Worm (Caenorhabditis elegans) whole organism, young adult: ENCODE measurements around the gene acs-18.

Experiments
- B0019.2 ChIP-seq: fragments of 200-800 bp; sonication (Bioruptor generic); conservative IDR thresholded peaks from 2 replicates; pipeline ENCODE4 v1.3.6; 2022; ENCODE audit warnings: missing genetic modification reagents, missing genetic modification characterization, missing compliant biosample characterization
- F10E7.11 ChIP-seq: sonication (generic microtip); optimal IDR thresholded peaks from 2 replicates; lab custom pipeline; 2017; ENCODE audit warnings: mild to moderate bottlenecking, missing genetic modification characterization, moderate library complexity, missing compliant biosample characterization
- F33H1.4 ChIP-seq: fragments of 200-800 bp; sonication (Bioruptor generic); IDR thresholded peaks from 2 replicates; pipeline ENCODE4 v1.3.6; 2022; ENCODE audit warnings: missing genetic modification reagents, missing genetic modification characterization, missing compliant biosample characterization
- F37B4.10 ChIP-seq: fragments of 200-800 bp; sonication (Bioruptor generic); IDR thresholded peaks from 2 replicates; pipeline ENCODE4 v1.3.6; 2022; ENCODE audit warnings: missing genetic modification characterization, missing compliant biosample characterization
- K12H6.12 ChIP-seq: fragments of 200-800 bp; sonication (Bioruptor generic); optimal IDR thresholded peaks from 2 replicates; lab custom pipeline; 2018; ENCODE audit warnings: mild to moderate bottlenecking, missing genetic modification characterization, missing compliant biosample characterization
- T07F8.4 ChIP-seq: sonication (generic microtip); optimal IDR thresholded peaks from 2 replicates; lab custom pipeline; 2016; ENCODE audit warnings: mild to moderate bottlenecking, missing genetic modification characterization, moderate library complexity, missing compliant biosample characterization
- T26A5.8 ChIP-seq: sonication (generic microtip); optimal IDR thresholded peaks from 2 replicates; lab custom pipeline; 2016; ENCODE audit warnings: missing genetic modification characterization, missing compliant biosample characterization
- Y53F4B.3 ChIP-seq: fragments of 200-800 bp; sonication (Bioruptor generic); IDR thresholded peaks from 2 replicates; pipeline ENCODE4 v1.3.6; 2022; ENCODE audit warnings: missing genetic modification reagents, missing genetic modification characterization, missing compliant biosample characterization
- Y53G8AR.9 ChIP-seq: fragments of 200-800 bp; sonication (Bioruptor generic); conservative IDR thresholded peaks from 2 replicates; pipeline ENCODE4 v1.3.6; 2022; ENCODE audit warnings: missing genetic modification reagents, missing genetic modification characterization, missing compliant biosample characterization
- Y79H2A.3 ChIP-seq: fragments of 200-800 bp; sonication (Bioruptor generic); conservative IDR thresholded peaks from 2 replicates; pipeline ENCODE4 v1.3.6; 2022; ENCODE audit warnings: missing genetic modification reagents, missing genetic modification characterization, missing compliant biosample characterization
- Y95B8A.8 ChIP-seq: fragments of 200-800 bp; sonication (Bioruptor generic); IDR thresholded peaks from 2 replicates; pipeline ENCODE4 v1.3.6; 2022; ENCODE audit warnings: missing genetic modification reagents, missing genetic modification characterization, missing compliant biosample characterization
- aptf-3 ChIP-seq: fragments of 200-800 bp; sonication (Bioruptor generic); IDR thresholded peaks from 2 replicates; pipeline ENCODE4 v1.3.6; 2022; ENCODE audit warnings: missing genetic modification characterization, missing compliant biosample characterization
- atf-7 ChIP-seq: sonication (generic microtip); optimal IDR thresholded peaks from 2 replicates; lab custom pipeline; 2017; ENCODE audit warnings: mild to moderate bottlenecking, missing genetic modification characterization, missing compliant biosample characterization
- athp-1 ChIP-seq: sonication (generic microtip); optimal IDR thresholded peaks from 2 replicates; lab custom pipeline; 2017; ENCODE audit warnings: mild to moderate bottlenecking, missing genetic modification characterization, missing compliant biosample characterization
- cebp-2 ChIP-seq: fragments of 200-800 bp; sonication (Bioruptor generic); IDR thresholded peaks from 2 replicates; pipeline ENCODE4 v1.3.6; 2022; ENCODE audit warnings: missing genetic modification characterization, missing compliant biosample characterization
- ceh-40 ChIP-seq: fragments of 200-800 bp; sonication (Bioruptor generic); IDR thresholded peaks from 2 replicates; pipeline ENCODE4 v1.3.6; 2022; ENCODE audit warnings: missing genetic modification characterization, missing compliant biosample characterization
- chd-7 ChIP-seq: sonication (generic microtip); optimal IDR thresholded peaks from 2 replicates; lab custom pipeline; 2016; ENCODE audit warnings: mild to moderate bottlenecking, missing genetic modification characterization, moderate library complexity, missing compliant biosample characterization
- die-1 ChIP-seq: sonication (generic microtip); optimal IDR thresholded peaks from 2 replicates; lab custom pipeline; 2016; ENCODE audit warnings: missing genotype, mild to moderate bottlenecking, missing genetic modification characterization, missing compliant biosample characterization
- dpff-1 ChIP-seq: sonication (generic microtip); optimal IDR thresholded peaks from 2 replicates; lab custom pipeline; 2017; ENCODE audit warnings: mild to moderate bottlenecking, missing genetic modification characterization, missing compliant biosample characterization
- egl-18 ChIP-seq: fragments of 200-800 bp; sonication (Bioruptor generic); IDR thresholded peaks from 2 replicates; pipeline ENCODE4 v1.3.6; 2022; ENCODE audit warnings: missing genetic modification reagents, missing genetic modification characterization, missing compliant biosample characterization
- ets-4 ChIP-seq: fragments of 200-800 bp; sonication (Bioruptor generic); optimal IDR thresholded peaks from 2 replicates; lab custom pipeline; 2018; ENCODE audit warnings: mild to moderate bottlenecking, missing genetic modification characterization, missing compliant biosample characterization
- hlh-12 ChIP-seq: sonication (generic microtip); optimal IDR thresholded peaks from 2 replicates; lab custom pipeline; 2016; ENCODE audit warnings: missing genetic modification characterization, missing compliant biosample characterization
- hmg-1.2 ChIP-seq: fragments of 200-800 bp; sonication (Bioruptor generic); IDR thresholded peaks from 2 replicates; pipeline ENCODE4 v1.3.6; 2022; ENCODE audit warnings: missing genetic modification reagents, missing genetic modification characterization, missing compliant biosample characterization
- hmg-20 ChIP-seq: fragments of 200-800 bp; sonication (Bioruptor generic); IDR thresholded peaks from 2 replicates; pipeline ENCODE4 v1.3.6; 2022; ENCODE audit warnings: missing genetic modification reagents, missing genetic modification characterization, missing compliant biosample characterization
- lin-40 ChIP-seq: sonication (generic microtip); optimal IDR thresholded peaks from 2 replicates; lab custom pipeline; 2016; ENCODE audit warnings: missing genetic modification characterization, mild to moderate bottlenecking, missing compliant biosample characterization, missing genotype, missing genetic modification reagents
- lsy-27 ChIP-seq: sonication (generic microtip); optimal IDR thresholded peaks from 2 replicates; lab custom pipeline; 2017; ENCODE audit warnings: missing genetic modification characterization, mild to moderate bottlenecking, missing compliant biosample characterization, antibody characterized with exemption, missing genotype, borderline replicate concordance; ENCODE audit not compliant: insufficient read depth
- madf-10 ChIP-seq: sonication (generic microtip); optimal IDR thresholded peaks from 2 replicates; lab custom pipeline; 2016; ENCODE audit warnings: mild to moderate bottlenecking, missing genetic modification characterization, missing compliant biosample characterization
- madf-6 ChIP-seq: fragments of 200-800 bp; sonication (Bioruptor generic); IDR thresholded peaks from 2 replicates; pipeline ENCODE4 v1.3.6; 2022; ENCODE audit warnings: missing genetic modification reagents, missing genetic modification characterization, missing compliant biosample characterization
- madf-8 ChIP-seq: fragments of 200-800 bp; sonication (Bioruptor generic); conservative IDR thresholded peaks from 2 replicates; pipeline ENCODE4 v1.3.6; 2022; ENCODE audit warnings: missing genetic modification reagents, missing genetic modification characterization, missing compliant biosample characterization
- nfya-1 ChIP-seq: sonication (generic microtip); optimal IDR thresholded peaks from 2 replicates; lab custom pipeline; 2017; ENCODE audit warnings: antibody characterized with exemption, missing compliant biosample characterization, missing genetic modification characterization, borderline replicate concordance; ENCODE audit not compliant: insufficient read depth
- nfya-2 ChIP-seq: fragments of 200-800 bp; sonication (Bioruptor generic); IDR thresholded peaks from 2 replicates; pipeline ENCODE4 v1.3.6; 2022; ENCODE audit warnings: missing genetic modification reagents, missing genetic modification characterization, missing compliant biosample characterization
- nhr-27 ChIP-seq: fragments of 200-800 bp; sonication (Bioruptor generic); optimal IDR thresholded peaks from 2 replicates; lab custom pipeline; 2018; ENCODE audit warnings: mild to moderate bottlenecking, missing genetic modification characterization, moderate library complexity, missing compliant biosample characterization
- nhr-80 ChIP-seq: sonication (generic microtip); optimal IDR thresholded peaks from 2 replicates; lab custom pipeline; 2016; ENCODE audit warnings: missing genetic modification characterization, missing compliant biosample characterization
- pbrm-1 ChIP-seq: fragments of 200-800 bp; sonication (Bioruptor generic); IDR thresholded peaks from 2 replicates; pipeline ENCODE4 v1.3.6; 2022; ENCODE audit warnings: missing genetic modification reagents, missing genetic modification characterization, missing compliant biosample characterization
- rcor-1 ChIP-seq: fragments of 200-800 bp; sonication (Bioruptor generic); IDR thresholded peaks from 2 replicates; pipeline ENCODE4 v1.3.6; 2022; ENCODE audit warnings: missing genetic modification reagents, missing genetic modification characterization, missing compliant biosample characterization
- rec-8 ChIP-seq, 2 experiments: sonication (generic microtip); optimal IDR thresholded peaks; 2 replicates each; lab custom pipeline; 2016; ENCODE audit warnings: mild to moderate bottlenecking in 2 of 2, missing genetic modification characterization in 2 of 2, missing genetic modification reagents in 2 of 2, missing genotype in 2 of 2, missing biosample characterization in 1 of 2, missing compliant biosample characterization in 1 of 2, moderate library complexity in 1 of 2
- snpc-1.3 ChIP-seq: sonication (generic microtip); optimal IDR thresholded peaks from 2 replicates; lab custom pipeline; 2017; ENCODE audit warnings: missing genetic modification characterization, mild to moderate bottlenecking, missing compliant biosample characterization, antibody characterized with exemption, moderate library complexity, missing genotype, missing genetic modification reagents; ENCODE audit not compliant: insufficient read depth
- snpc-4 ChIP-seq, 5 experiments: fragments of 150-350 bp in 1 of 5; sonication (generic microtip) in 4 of 5; optimal IDR thresholded peaks; 2 replicates each; lab custom pipeline; 2014 to 2018; ENCODE audit warnings: missing genetic modification characterization in 5 of 5, missing biosample characterization in 3 of 5, antibody characterized with exemption in 2 of 5, mild to moderate bottlenecking in 2 of 5, missing compliant biosample characterization in 2 of 5, missing genotype in 2 of 5, moderate library complexity in 2 of 5, missing genetic modification reagents in 1 of 5
- tbx-9 ChIP-seq: sonication (generic microtip); optimal IDR thresholded peaks from 2 replicates; lab custom pipeline; 2016; ENCODE audit warnings: borderline replicate concordance, missing genetic modification characterization, inconsistent platforms, missing compliant biosample characterization
- unc-130 ChIP-seq: sonication (generic microtip); optimal IDR thresholded peaks from 2 replicates; lab custom pipeline; 2016; ENCODE audit warnings: missing genetic modification reagents, missing genetic modification characterization, missing compliant biosample characterization

Gene acs-18

DNA sequence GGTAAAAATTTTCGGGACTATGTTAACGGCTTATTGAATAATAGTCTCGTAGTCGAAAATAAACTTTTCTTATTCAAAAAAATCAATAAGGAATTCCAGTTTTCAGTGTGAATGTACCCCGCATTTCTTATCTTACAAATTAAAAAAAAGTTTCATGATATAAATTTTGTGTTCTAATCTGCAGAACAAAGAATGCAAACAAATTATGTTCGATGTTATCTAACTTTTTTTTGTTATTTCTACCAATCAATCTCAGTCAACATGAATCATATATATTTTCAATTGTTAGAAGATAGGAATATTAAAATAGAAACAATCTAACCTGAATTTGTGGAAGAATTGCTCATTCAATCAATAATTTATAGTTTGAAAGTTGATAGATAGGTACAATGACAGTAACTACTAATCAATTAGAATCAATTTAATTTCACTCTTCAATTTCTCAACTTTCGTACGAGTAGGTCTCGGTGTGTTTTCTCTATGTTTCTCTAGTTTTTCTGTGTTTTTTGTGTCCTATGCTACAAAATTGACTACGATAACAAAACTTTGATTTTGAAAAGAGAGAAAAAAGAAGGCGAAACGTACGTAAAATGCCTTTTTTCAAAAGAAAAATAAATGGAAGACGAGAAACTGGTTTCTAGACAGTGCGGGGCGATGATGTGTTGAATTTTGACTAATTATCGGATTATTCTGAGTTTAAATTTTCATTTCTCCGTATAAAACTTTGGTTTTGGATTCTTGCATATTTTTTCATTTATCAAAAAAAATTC, 36.6 kb upstream of the acs-18 start, which contains the start of the genes unc-43 and Y43C5B.3:
Gene unc-43, minus strand, starts transcription at position 347 of the 770 bp plus-strand sequence.
Gene Y43C5B.3, plus strand, starts transcription at position 720 of the 770 bp plus-strand sequence.
- TF ChIP-seq nhr-80 (tag; lab: Kevin White, UChicago): peak; percentile 68
- no peak for TF ChIP-seq hmg-20 (GFP tag; lab: Robert Waterston, UW)

DNA sequence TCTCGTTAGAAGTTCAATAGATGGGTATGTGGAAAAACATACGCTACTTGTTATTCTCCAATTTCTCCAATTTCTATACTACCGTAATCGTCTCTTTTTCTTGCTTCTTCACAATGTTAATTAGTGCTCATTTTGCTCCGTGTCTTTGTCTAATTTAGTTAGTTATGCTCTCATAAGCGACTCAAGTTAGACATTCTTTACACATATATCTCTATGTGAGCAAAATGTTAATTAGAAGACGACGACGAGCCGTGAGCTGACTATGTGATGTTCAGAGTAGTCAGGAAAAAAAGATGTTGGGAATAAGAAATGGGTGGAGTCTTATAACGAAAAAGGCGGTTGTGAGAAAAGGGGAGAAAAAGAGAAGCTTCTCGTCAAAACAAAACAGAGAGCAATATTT, 34.1 kb upstream of the acs-18 start:
- TF ChIP-seq Y79H2A.3 (GFP tag; lab: Robert Waterston, UW): no peak
- no peak for TF ChIP-seq lsy-27 (tag; lab: Kevin White, UChicago)
- no peak for TF ChIP-seq F33H1.4 (GFP tag; lab: Robert Waterston, UW)
- TF ChIP-seq hlh-12 (tag; lab: Kevin White, UChicago): no peak

DNA sequence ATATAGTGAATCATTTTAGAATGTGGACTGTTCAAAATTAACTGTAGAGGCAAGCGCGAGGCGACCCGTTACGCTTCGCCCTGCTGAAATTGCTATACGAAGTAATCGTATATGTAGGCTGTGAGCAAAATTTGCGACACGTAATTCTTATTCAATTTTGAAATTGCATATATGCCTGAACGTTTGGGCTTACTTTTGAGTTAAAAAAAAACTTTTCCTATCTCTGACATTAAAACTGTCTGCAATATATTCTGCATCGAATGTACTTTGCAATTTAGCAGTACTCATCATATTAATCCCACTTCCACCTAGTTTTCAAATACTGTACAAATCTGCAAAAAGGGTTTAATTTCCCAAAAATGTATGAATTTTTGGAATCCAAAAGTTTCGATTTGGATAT, 33.5 kb upstream of the acs-18 start:
- TF ChIP-seq nfya-2 (no peak), chd-7 (tag; lab: Kevin White, UChicago) (no peak), tbx-9 (tag; lab: Kevin White, UChicago) (no peak), aptf-3 (GFP tag; lab: Robert Waterston, UW) (no peak), cebp-2 (GFP tag; lab: Robert Waterston, UW) (no peak), nfya-1 (tag; lab: Kevin White, UChicago) (no peak), athp-1 (tag; lab: Kevin White, UChicago) (no peak), F10E7.11 (tag; lab: Kevin White, UChicago) (no peak), madf-6 (no peak)

DNA sequence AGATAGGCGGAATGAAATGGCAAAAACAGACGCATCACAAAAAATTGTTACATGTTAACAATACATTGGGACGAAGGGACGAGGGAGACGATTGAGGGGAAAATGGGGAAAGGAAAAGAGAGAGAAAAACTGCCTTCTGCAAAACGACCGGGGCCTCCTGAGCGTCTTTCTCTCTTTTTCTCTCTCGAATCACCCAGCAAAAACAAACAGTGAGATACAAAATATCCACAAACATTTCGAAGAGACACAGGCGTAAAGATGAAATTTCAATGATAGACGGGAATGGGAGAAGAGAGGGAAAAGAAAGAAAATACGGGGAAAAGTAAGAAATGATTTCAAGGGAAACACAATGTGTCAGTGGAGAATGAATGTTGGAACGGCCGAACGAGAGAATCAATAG, 32.5 kb upstream of the acs-18 start:
- TF ChIP-seq aptf-3 (GFP tag; lab: Robert Waterston, UW): no peak
- no peak for TF ChIP-seq madf-8 (GFP tag; lab: Robert Waterston, UW)
- no peak for TF ChIP-seq athp-1 (tag; lab: Kevin White, UChicago)
- TF ChIP-seq F37B4.10 (GFP tag; lab: Robert Waterston, UW): no peak
- TF ChIP-seq egl-18 (GFP tag; lab: Robert Waterston, UW): no peak
- TF ChIP-seq T07F8.4 (tag; lab: Kevin White, UChicago): no peak
- TF ChIP-seq rcor-1: no peak
- TF ChIP-seq K12H6.12: peak; percentile 43
- TF ChIP-seq hmg-1.2 (GFP tag; lab: Robert Waterston, UW): peak; percentile 56; the same call in 1 of the 2 replicates
- TF ChIP-seq ets-4 (GFP tag; lab: Kevin White, UChicago): no peak
- no peak for TF ChIP-seq Y95B8A.8 (GFP tag; lab: Robert Waterston, UW)
- no peak for TF ChIP-seq T26A5.8 (tag; lab: Kevin White, UChicago)
- peak; percentile 5 for TF ChIP-seq lin-40 (tag; lab: Kevin White, UChicago)
- TF ChIP-seq Y53G8AR.9 (GFP tag; lab: Robert Waterston, UW): no peak
- no peak for TF ChIP-seq snpc-1.3 (tag; lab: Kevin White, UChicago)

DNA sequence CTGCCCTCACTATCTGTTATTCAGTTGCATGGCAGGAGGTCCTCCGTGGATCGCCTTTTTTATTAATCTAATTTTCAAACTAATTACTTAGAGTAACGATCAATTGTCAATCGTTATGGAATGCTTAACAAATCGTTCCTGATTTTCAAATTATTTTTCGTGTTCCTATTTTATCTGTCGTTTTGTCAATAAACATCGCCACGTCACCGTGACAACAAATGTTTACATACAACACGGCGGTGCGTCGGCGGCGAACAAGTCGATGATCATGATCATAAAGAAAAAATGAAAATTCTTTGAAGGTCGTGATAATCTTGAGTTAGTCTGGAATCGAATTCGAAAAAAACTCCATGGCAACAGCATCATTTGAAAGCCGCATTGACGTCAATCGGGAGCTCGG, 32.0 kb upstream of the acs-18 start:
- TF ChIP-seq die-1 (tag; lab: Kevin White, UChicago) (no peak), madf-10 (tag; lab: Kevin White, UChicago) (no peak), Y53F4B.3 (no peak), nhr-27 (tag; lab: Kevin White, UChicago) (no peak), snpc-4 (GFP tag; optimal IDR thresholded peaks at IDR 0.05; lab: Kevin White, UChicago) (no peak), snpc-4 (tag; optimal IDR thresholded peaks at IDR 0.05; lab: Kevin White, UChicago) (no peak), ceh-40 (no peak), B0019.2 (GFP tag; lab: Robert Waterston, UW) (no peak), unc-130 (GFP tag; lab: Kevin White, UChicago) (no peak), nhr-80 (tag; lab: Kevin White, UChicago) (no peak), rec-8 (tag; optimal IDR thresholded peaks at IDR 0.05; lab: Kevin White, UChicago) (no peak), tbx-9 (tag; lab: Kevin White, UChicago) (no peak), dpff-1 (tag; lab: Kevin White, UChicago) (no peak), atf-7 (tag; lab: Kevin White, UChicago) (no peak), pbrm-1 (GFP tag; lab: Robert Waterston, UW) (no peak)
